Worm (Caenorhabditis elegans) whole organism, early embryonic: ENCODE measurements around the gene max-2.

Source experiments
- B0310.2 ChIP-seq: sonication (generic microtip); optimal IDR thresholded peaks from 2 replicates; lab custom pipeline; 2016; ENCODE audit warnings: mild to moderate bottlenecking, missing genetic modification characterization, missing compliant biosample characterization
- F13C5.2 ChIP-seq: sonication (generic microtip); optimal IDR thresholded peaks from 2 replicates; lab custom pipeline; 2017; ENCODE audit warnings: mild to moderate bottlenecking, missing genetic modification characterization, inconsistent platforms, missing compliant biosample characterization
- aly-1 ChIP-seq: sonication (generic microtip); optimal IDR thresholded peaks from 2 replicates; lab custom pipeline; 2016; ENCODE audit warnings: missing genetic modification characterization, missing compliant biosample characterization
- ama-1 ChIP-seq: fragments of 150-350 bp; optimal IDR thresholded peaks from 2 replicates; lab custom pipeline; 2014
- ceh-13 ChIP-seq: fragments of 200-800 bp; sonication (Bioruptor generic); optimal IDR thresholded peaks from 2 replicates; lab custom pipeline; 2018; ENCODE audit warnings: mild to moderate bottlenecking, missing genetic modification characterization, missing compliant biosample characterization
- ceh-36 ChIP-seq: sonication (generic microtip); optimal IDR thresholded peaks from 2 replicates; lab custom pipeline; 2016; ENCODE audit warnings: missing genetic modification characterization, inconsistent platforms, missing compliant biosample characterization
- ets-7 ChIP-seq: sonication (generic microtip); optimal IDR thresholded peaks from 2 replicates; lab custom pipeline; 2016; ENCODE audit warnings: missing genotype, missing genetic modification characterization, missing compliant biosample characterization
- flt-1 ChIP-seq: fragments of 200-800 bp; sonication (Bioruptor generic); IDR thresholded peaks from 2 replicates; pipeline ENCODE4 v1.3.6; 2022; ENCODE audit warnings: missing genetic modification characterization, missing compliant biosample characterization
- hmbx-1 ChIP-seq: sonication (generic microtip); optimal IDR thresholded peaks from 2 replicates; lab custom pipeline; 2016; ENCODE audit warnings: mild to moderate bottlenecking, missing genetic modification characterization, missing compliant biosample characterization
- hmg-4 ChIP-seq: fragments of 200-800 bp; sonication (Bioruptor generic); optimal IDR thresholded peaks from 2 replicates; lab custom pipeline; 2018; ENCODE audit warnings: mild to moderate bottlenecking, missing genetic modification characterization, missing compliant biosample characterization
- hnd-1 ChIP-seq: sonication (generic microtip); optimal IDR thresholded peaks from 2 replicates; lab custom pipeline; 2016; ENCODE audit warnings: missing genetic modification characterization, missing compliant biosample characterization
- pes-1 ChIP-seq: fragments of 200-800 bp; sonication (Bioruptor generic); IDR thresholded peaks from 2 replicates; pipeline ENCODE4 v1.3.6; 2022; ENCODE audit warnings: missing genetic modification reagents, missing genetic modification characterization, missing compliant biosample characterization
- scrt-1 ChIP-seq: fragments of 200-800 bp; sonication (Bioruptor generic); IDR thresholded peaks from 2 replicates; pipeline ENCODE4 v1.3.6; 2022; ENCODE audit warnings: missing genetic modification characterization, missing compliant biosample characterization
- sea-1 ChIP-seq: fragments of 200-800 bp; sonication (Bioruptor generic); conservative IDR thresholded peaks from 2 replicates; pipeline ENCODE4 v1.3.6; 2022; ENCODE audit warnings: missing genetic modification characterization, missing compliant biosample characterization
- tbx-11 ChIP-seq: fragments of 200-800 bp; sonication (Bioruptor generic); IDR thresholded peaks from 2 replicates; pipeline ENCODE4 v1.3.6; 2022; ENCODE audit warnings: missing genetic modification characterization, missing compliant biosample characterization
- tbx-37 ChIP-seq: fragments of 200-800 bp; sonication (Bioruptor generic); conservative IDR thresholded peaks from 2 replicates; pipeline ENCODE4 v1.3.6; 2022; ENCODE audit warnings: missing genetic modification reagents, missing genetic modification characterization, missing compliant biosample characterization
- tra-4 ChIP-seq: sonication (generic microtip); optimal IDR thresholded peaks from 2 replicates; lab custom pipeline; 2017; ENCODE audit warnings: missing genetic modification characterization, missing compliant biosample characterization

The max-2 gene

DNA sequence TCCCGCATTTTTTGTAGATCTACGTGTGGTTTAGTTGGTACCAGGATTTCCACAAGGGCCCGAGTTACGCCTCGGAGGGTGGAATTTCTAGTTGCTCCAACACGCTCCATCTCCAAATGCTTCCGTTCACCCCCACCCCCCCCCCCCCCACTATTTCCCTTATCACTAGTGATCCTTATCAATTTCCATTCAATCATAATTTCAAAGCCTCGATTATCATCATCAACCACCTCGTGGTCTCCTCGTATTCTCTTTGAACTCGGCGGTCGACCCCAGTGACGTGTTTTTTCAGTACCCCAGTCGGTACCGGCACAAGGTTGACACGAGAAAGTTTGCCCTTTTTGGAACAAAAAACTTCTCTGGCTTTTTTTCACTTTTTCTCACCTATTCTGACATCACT, 42.8 kb downstream of the max-2 start:
- no peak for TF ChIP-seq tbx-37 (GFP tag; lab: Robert Waterston, UW)

DNA sequence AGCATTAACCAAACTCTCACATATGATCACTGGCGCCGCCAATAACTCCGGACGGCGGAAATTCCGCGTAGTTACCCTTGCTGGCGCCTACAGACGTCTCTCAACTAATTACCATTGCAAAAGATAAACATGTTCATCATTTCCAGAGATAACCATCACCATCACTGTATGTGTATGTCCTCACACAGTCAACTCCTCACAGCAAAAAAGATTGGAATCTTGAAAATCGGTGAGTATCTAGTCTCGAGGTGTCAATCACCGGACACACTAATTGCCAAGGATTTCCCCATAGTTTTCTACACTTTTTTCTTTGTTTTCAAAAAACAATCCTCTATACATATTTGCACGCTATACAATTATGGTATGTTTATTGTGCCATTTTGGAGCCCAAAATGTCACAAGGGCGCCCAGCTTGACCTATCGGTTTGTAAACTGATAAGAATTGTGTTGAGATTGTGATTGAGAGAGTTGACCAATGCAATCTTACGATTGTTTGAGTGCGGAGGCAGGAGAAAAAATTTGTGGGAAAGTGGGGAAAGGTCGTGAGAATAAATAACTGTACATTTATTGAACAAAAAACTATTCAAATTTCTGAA, 43.6 kb downstream of the max-2 start:
- TF ChIP-seq hnd-1 (tag; lab: Kevin White, UChicago) (no peak), scrt-1 (no peak), ama-1 (no peak), ets-7 (tag; lab: Kevin White, UChicago) (no peak), pes-1 (GFP tag; lab: Robert Waterston, UW) (no peak), tra-4 (no peak), aly-1 (tag; lab: Kevin White, UChicago) (no peak)

DNA sequence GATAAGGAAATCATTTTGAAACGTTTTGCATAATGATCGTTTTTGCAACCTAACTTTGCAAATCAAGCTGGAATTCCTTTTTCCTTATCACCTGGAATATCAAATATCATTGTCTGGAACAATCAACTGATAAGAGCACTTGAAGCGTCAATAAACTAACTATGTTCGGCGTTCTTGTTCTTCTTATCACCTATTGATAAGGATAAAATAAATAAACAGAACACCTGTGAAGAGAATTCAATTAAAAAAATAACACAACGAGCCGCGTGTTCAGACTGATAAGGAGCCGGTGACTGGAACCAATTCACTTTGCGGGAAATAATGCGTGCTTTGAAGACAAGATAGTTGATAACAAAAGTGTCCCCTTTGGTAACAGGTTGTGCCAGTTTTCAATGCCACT, 45.4 kb downstream of the max-2 start, which contains the start of gene cyd-1:
Gene cyd-1, plus strand, starts transcription at position 380 of the 400 bp plus-strand sequence.
- TF ChIP-seq hmbx-1 (tag; lab: Kevin White, UChicago) (no peak), scrt-1 (no peak), ceh-13 (GFP tag; lab: Kevin White, UChicago) (no peak), tra-4 (no peak), ama-1 (no peak), tbx-37 (GFP tag; lab: Robert Waterston, UW) (no peak), ceh-36 (tag; lab: Kevin White, UChicago) (no peak), sea-1 (GFP tag; lab: Robert Waterston, UW) (no peak), flt-1 (GFP tag; lab: Robert Waterston, UW) (no peak), hnd-1 (tag; lab: Kevin White, UChicago) (no peak), F13C5.2 (tag; lab: Kevin White, UChicago) (no peak), pes-1 (GFP tag; lab: Robert Waterston, UW) (no peak), tbx-11 (no peak), hmg-4 (GFP tag; lab: Kevin White, UChicago) (no peak), ets-7 (tag; lab: Kevin White, UChicago) (no peak), B0310.2 (tag; lab: Kevin White, UChicago) (no peak), aly-1 (tag; lab: Kevin White, UChicago) (no peak)

DNA sequence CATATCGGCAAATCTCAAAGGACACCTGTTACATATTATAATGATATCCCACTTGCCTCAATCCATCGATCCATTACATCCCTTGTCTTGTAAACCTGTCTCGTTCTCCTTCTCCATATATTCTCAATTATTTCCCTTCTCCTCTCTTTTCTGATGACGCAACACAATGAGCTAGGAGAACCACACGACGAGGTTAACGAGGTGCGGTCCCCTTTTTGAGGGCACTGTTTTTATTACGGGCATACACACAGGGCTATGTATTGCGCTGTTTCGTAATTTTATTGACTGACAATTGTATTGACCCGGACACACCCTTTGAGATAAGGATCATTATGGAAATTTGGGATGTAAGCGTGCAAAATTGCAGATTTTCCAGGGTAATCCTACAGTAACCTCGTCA, 47.0 kb downstream of the max-2 start:
- TF ChIP-seq pes-1 (GFP tag; lab: Robert Waterston, UW) (no peak), tbx-37 (GFP tag; lab: Robert Waterston, UW) (no peak), hnd-1 (tag; lab: Kevin White, UChicago) (no peak), ceh-36 (tag; lab: Kevin White, UChicago) (no peak)

DNA sequence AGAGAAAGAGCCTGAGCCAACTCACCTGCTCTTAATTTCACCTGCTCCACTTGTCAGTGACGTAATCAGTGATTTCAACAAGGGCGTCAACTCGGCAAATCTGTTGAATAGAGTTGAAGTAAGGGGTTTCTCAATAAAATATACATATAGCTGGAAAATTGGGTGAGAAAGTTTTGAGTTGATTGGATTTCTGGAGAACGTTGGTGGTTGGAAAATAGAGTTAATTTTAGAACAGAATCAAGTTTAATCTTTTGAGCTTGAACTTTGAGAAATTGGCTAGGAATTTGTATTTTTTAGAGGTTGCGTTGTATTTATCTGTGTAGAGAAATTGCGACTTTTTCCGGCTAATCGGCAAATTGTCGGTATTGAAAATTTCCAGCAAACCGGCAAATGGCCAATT, 56.0 kb downstream of the max-2 start, which contains the start of gene Y38F1A.4:
Gene Y38F1A.4, minus strand, starts transcription at position 101 of the 400 bp plus-strand sequence.
- TF ChIP-seq pes-1 (GFP tag; lab: Robert Waterston, UW) (no peak), scrt-1 (no peak), ceh-13 (GFP tag; lab: Kevin White, UChicago) (no peak), ama-1 (no peak), B0310.2 (tag; lab: Kevin White, UChicago) (no peak), ets-7 (tag; lab: Kevin White, UChicago) (no peak), flt-1 (GFP tag; lab: Robert Waterston, UW) (no peak), tbx-37 (GFP tag; lab: Robert Waterston, UW) (no peak), ceh-36 (tag; lab: Kevin White, UChicago) (no peak), aly-1 (tag; lab: Kevin White, UChicago) (no peak), hnd-1 (tag; lab: Kevin White, UChicago) (no peak), sea-1 (GFP tag; lab: Robert Waterston, UW) (no peak), hmg-4 (GFP tag; lab: Kevin White, UChicago) (no peak), tbx-11 (no peak), tra-4 (no peak), hmbx-1 (tag; lab: Kevin White, UChicago) (no peak), F13C5.2 (tag; lab: Kevin White, UChicago) (no peak)

DNA sequence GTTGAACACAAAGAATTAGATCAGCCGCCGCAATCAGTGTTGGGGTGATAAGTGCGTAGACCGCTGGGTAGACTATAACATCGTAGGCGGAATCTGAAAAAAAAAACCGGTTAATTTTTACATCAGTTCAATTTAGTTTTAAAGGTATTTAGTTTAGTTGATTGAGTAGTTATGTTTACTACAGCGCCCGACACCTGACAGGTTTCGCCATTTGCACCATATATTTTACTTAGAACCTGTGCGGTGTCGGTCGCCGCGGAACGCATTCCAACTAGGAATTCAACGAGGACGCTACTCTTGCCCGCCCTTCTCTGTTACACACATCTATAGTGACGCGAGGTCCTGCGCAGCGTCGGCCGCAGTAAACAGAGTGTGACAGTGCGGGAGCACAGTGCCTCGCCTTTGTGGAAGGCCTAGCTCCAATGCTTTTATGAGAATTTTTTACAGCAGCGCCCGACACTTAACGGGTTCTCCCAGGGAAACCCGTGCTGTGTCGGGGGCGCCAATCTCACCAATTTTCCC, 57.1 kb downstream of the max-2 start:
- TF ChIP-seq hmbx-1 (tag; lab: Kevin White, UChicago), result no peak
- no peak for TF ChIP-seq ama-1
- 0 out of 2 replicates have a peak, but pooled peaks have one; percentile 30 for TF ChIP-seq scrt-1

DNA sequence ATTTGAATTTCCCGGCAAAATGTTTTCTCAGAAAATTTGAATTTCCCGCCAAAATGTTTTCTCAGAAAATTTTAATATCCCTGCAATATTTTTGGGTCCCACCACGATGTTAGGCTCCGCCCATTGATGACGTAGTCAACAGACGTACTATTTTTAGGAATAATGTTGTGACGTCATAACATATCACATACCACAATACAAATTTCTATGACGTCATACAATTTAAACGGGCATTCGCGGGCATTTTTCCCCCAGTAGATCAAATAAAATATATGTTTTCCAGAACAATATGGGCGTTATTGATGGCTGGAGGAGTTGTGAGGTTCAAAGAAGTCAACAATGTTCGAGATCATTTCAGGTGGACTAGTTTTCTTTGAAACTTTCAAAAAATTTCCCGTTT, 59.4 kb downstream of the max-2 start:
- TF ChIP-seq pes-1 (GFP tag; lab: Robert Waterston, UW), result no peak

DNA sequence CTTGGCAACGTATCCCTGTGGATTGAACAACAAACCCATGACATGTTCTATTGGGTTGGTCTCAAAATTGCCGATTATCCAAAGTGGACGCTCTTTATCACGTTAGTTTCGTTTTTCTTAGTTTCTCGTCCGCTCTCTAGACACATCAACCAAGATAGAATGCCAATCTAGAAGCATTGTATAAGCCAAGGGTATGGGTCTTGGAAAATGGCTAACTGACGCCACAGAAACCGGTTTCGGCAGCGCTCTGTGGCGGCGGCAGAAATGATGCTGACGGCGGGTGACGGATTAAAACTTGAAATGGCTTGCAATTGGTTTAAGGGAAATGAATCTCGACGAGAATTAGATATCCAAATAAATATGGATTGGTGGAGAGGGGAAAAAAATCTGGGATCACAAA, 60.1 kb downstream of the max-2 start:
- TF ChIP-seq tbx-37 (GFP tag; lab: Robert Waterston, UW), result no peak
- no peak for TF ChIP-seq pes-1 (GFP tag; lab: Robert Waterston, UW)
- TF ChIP-seq hmbx-1 (tag; lab: Kevin White, UChicago), result no peak
- TF ChIP-seq tbx-11, result no peak

DNA sequence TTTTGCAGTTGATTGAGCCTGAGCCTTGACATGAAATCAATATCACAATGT, 60.3 kb downstream of the max-2 start, which contains the start of gene ptr-18:
Gene ptr-18, plus strand, starts transcription at position 9 of the 51 bp plus-strand sequence.
- TF ChIP-seq aly-1 (tag; lab: Kevin White, UChicago), result no peak
- no peak for TF ChIP-seq hmg-4 (GFP tag; lab: Kevin White, UChicago)
- TF ChIP-seq ets-7 (tag; lab: Kevin White, UChicago), result no peak
- no peak for TF ChIP-seq flt-1 (GFP tag; lab: Robert Waterston, UW)
